Fruit fly (Drosophila melanogaster) whole organism, pupa: ENCODE results near the gene spir.

ENCODE experiments used
- CG17806 ChIP-seq: fragments of 200-800 bp; sonication (Bioruptor generic); optimal IDR thresholded peaks from 2 replicates; lab custom pipeline; 2018; ENCODE audit warnings: missing biosample characterization, mild to moderate bottlenecking, missing genetic modification characterization, moderate library complexity
- CG8159 ChIP-seq: fragments of 200-800 bp; sonication (Bioruptor generic); optimal IDR thresholded peaks from 3 replicates; lab custom pipeline; 2018; ENCODE audit warnings: missing biosample characterization, mild to moderate bottlenecking, missing genetic modification characterization, moderate library complexity

dm6 chr2L:20322013-20322638 is 11.1 kb downstream of the spir start:
- TF ChIP-seq CG17806 (tag; lab: Kevin White, UChicago) (no peak), CG8159 (tag; lab: Kevin White, UChicago) (no peak)
